Worm (Caenorhabditis elegans): ENCODE data around the gene oac-55.

ce11 chrV:3739302-3739701, 21.6 kb upstream of the oac-55 start, which contains the start of gene hpo-36:
- TF ChIP-seq nhr-237 (tag; optimal IDR thresholded peaks at IDR 0.05) (no peak), aly-2 (tag; optimal IDR thresholded peaks at IDR 0.05) (no peak), fos-1 (tag; optimal IDR thresholded peaks at IDR 0.05) (no peak), mdl-1 (tag; optimal IDR thresholded peaks at IDR 0.05) (no peak), nhr-28 (tag; optimal IDR thresholded peaks at IDR 0.05) (no peak), skn-1 (tag; optimal IDR thresholded peaks at IDR 0.05) (no peak), egl-27 (tag; optimal IDR thresholded peaks at IDR 0.05) (no peak), snpc-4 (tag; optimal IDR thresholded peaks at IDR 0.05) (peak; percentile 37)

Measured in whole organism, L3 larva.